Fruit fly (Drosophila melanogaster): ENCODE results near the gene CG15169.

DNA sequence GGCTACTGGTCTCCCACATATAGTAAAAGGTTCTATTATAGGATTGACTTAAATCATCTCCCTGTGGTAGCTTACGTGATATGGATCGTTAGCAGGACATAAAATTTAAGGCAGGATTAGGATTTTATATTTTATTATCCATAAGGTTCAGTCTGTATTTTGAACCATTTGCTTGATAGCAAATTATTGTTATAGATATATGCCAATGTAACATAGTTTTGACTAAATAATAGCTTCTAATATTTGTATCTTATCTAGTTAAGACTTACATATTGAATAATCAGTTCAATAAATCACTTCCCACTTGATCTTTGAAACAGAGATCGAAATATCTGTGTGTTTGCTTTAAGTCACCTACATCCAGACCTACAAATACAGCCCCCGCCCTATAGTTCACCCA lies 19.7 kb downstream of the CG15169 start, which contains the start of gene robl37BC:
- no peak for TF ChIP-seq caup (GFP tag; optimal IDR thresholded peaks at IDR 0.05; ENCODE audit: severe bottlenecking)
- TF ChIP-seq Neu2 (GFP tag; optimal IDR thresholded peaks at IDR 0.05; ENCODE audit: borderline replicate concordance) = no peak
- no peak for TF ChIP-seq otp (GFP tag; IDR thresholded peaks at IDR 0.05)
- no peak for TF ChIP-seq BtbVII (GFP tag; optimal IDR thresholded peaks at IDR 0.05)
- no peak for TF ChIP-seq CG15011 (GFP tag; optimal IDR thresholded peaks at IDR 0.05)
- TF ChIP-seq phol (tag; optimal IDR thresholded peaks at IDR 0.05) = no peak
- TF ChIP-seq ro (GFP tag; IDR thresholded peaks at IDR 0.05) = no peak
- TF ChIP-seq Hr78 (GFP tag; optimal IDR thresholded peaks at IDR 0.05) = no peak
- no peak for TF ChIP-seq sd (tag; optimal IDR thresholded peaks at IDR 0.05)
- no peak for TF ChIP-seq CG4854 (GFP tag; optimal IDR thresholded peaks at IDR 0.05)

All from whole organism, embryonic.